Fruit fly (Drosophila melanogaster) whole organism, embryonic: Measurements from ENCODE around the gene CG31100.
A peak's percentile ranks its signal among the peaks of the same experiment; 100 is the strongest.

Source experiments
- Ada2b ChIP-seq: fragments of 200-800 bp; sonication (Bioruptor generic); IDR thresholded peaks from 2 replicates; pipeline ENCODE4 v1.3.6; 2022; ENCODE audit warnings: missing biosample characterization, missing genetic modification characterization
- Asciz ChIP-seq: fragments of 200-800 bp; sonication (Bioruptor generic); optimal IDR thresholded peaks from 2 replicates; lab custom pipeline; 2017; ENCODE audit warnings: missing biosample characterization, mild to moderate bottlenecking, missing genetic modification characterization, missing genetic modification reagents
- B-H2 ChIP-seq: fragments of 200-800 bp; sonication (Bioruptor generic); optimal IDR thresholded peaks from 2 replicates; lab custom pipeline; 2018; ENCODE audit warnings: missing biosample characterization, mild to moderate bottlenecking, missing genetic modification characterization
- Bgb ChIP-seq: fragments of 200-800 bp; sonication (Bioruptor generic); IDR thresholded peaks from 2 replicates; pipeline ENCODE4 v1.3.6; 2022; ENCODE audit warnings: missing biosample characterization, missing genetic modification characterization; ENCODE audit not compliant: partially characterized antibody
- CG10366 ChIP-seq: fragments of 200-800 bp; sonication (Bioruptor generic); IDR thresholded peaks from 2 replicates; pipeline ENCODE4 v1.3.6; 2022; ENCODE audit warnings: missing biosample characterization, missing genetic modification characterization
- CG10543 ChIP-seq: fragments of 200-800 bp; sonication (Bioruptor generic); optimal IDR thresholded peaks from 3 replicates; lab custom pipeline; 2017; ENCODE audit warnings: missing biosample characterization, mild to moderate bottlenecking, missing genetic modification characterization, moderate library complexity
- CG10959 ChIP-seq: fragments of 200-800 bp; sonication (Bioruptor generic); IDR thresholded peaks from 2 replicates; pipeline ENCODE4 v1.3.6; 2022; ENCODE audit warnings: missing biosample characterization, missing genetic modification characterization
- CG11247 ChIP-seq: fragments of 200-800 bp; sonication (Bioruptor generic); IDR thresholded peaks from 2 replicates; pipeline ENCODE4 v1.3.6; 2022; ENCODE audit warnings: missing biosample characterization, missing genetic modification characterization
- CG11398 ChIP-seq: fragments of 200-800 bp; sonication (Bioruptor generic); optimal IDR thresholded peaks from 2 replicates; lab custom pipeline; 2016; ENCODE audit warnings: missing biosample characterization, missing genetic modification characterization
- CG12071 ChIP-seq: fragments of 200-800 bp; sonication (Bioruptor generic); optimal IDR thresholded peaks from 3 replicates; lab custom pipeline; 2018; ENCODE audit warnings: missing biosample characterization, mild to moderate bottlenecking, missing genetic modification characterization
- CG13424 ChIP-seq: fragments of 200-800 bp; sonication (Bioruptor generic); optimal IDR thresholded peaks from 2 replicates; lab custom pipeline; 2019; ENCODE audit warnings: missing biosample characterization, mild to moderate bottlenecking, missing genetic modification characterization, moderate library complexity
- CG15696 ChIP-seq: fragments of 200-800 bp; sonication (Bioruptor generic); optimal IDR thresholded peaks from 2 replicates; lab custom pipeline; 2019; ENCODE audit warnings: missing biosample characterization, mild to moderate bottlenecking, missing genetic modification characterization, moderate library complexity
- CG16815 ChIP-seq: fragments of 200-800 bp; sonication (Bioruptor generic); optimal IDR thresholded peaks from 3 replicates; lab custom pipeline; 2017; ENCODE audit warnings: missing biosample characterization, mild to moderate bottlenecking, missing genetic modification characterization
- CG17361 ChIP-seq: fragments of 200-800 bp; sonication (Bioruptor generic); IDR thresholded peaks from 3 replicates; pipeline ENCODE4 v1.3.6; 2022; ENCODE audit warnings: missing biosample characterization, missing genetic modification characterization
- CG30431 ChIP-seq: fragments of 200-800 bp; sonication (Bioruptor generic); optimal IDR thresholded peaks from 2 replicates; lab custom pipeline; 2017; ENCODE audit warnings: missing biosample characterization, missing genetic modification characterization
- CG34422 ChIP-seq: fragments of 200-800 bp; sonication (Bioruptor generic); IDR thresholded peaks from 3 replicates; pipeline ENCODE4 v1.3.6; 2022; ENCODE audit warnings: missing biosample characterization, missing genetic modification characterization
- CG3995 ChIP-seq: fragments of 200-800 bp; sonication (Bioruptor generic); optimal IDR thresholded peaks from 3 replicates; lab custom pipeline; 2016; ENCODE audit warnings: missing biosample characterization, missing genetic modification characterization
- CG5245 ChIP-seq: fragments of 200-800 bp; sonication (Bioruptor generic); optimal IDR thresholded peaks from 3 replicates; lab custom pipeline; 2016; ENCODE audit warnings: missing biosample characterization, missing genetic modification characterization
- CG6272 ChIP-seq: fragments of 200-800 bp; sonication (Bioruptor generic); IDR thresholded peaks from 2 replicates; pipeline ENCODE4 v1.3.6; 2022; ENCODE audit warnings: missing biosample characterization, missing genetic modification characterization
- CG7357 ChIP-seq: fragments of 200-800 bp; sonication (Bioruptor generic); IDR thresholded peaks from 3 replicates; pipeline ENCODE4 v1.3.6; 2022; ENCODE audit warnings: missing biosample characterization, missing genetic modification characterization
- CG7556 ChIP-seq: fragments of 200-800 bp; sonication (Bioruptor generic); optimal IDR thresholded peaks from 2 replicates; lab custom pipeline; 2017; ENCODE audit warnings: missing biosample characterization, mild to moderate bottlenecking, missing genetic modification characterization
- D19A ChIP-seq: fragments of 200-800 bp; optimal IDR thresholded peaks from 3 replicates; lab custom pipeline; 2019; ENCODE audit warnings: missing biosample characterization, mild to moderate bottlenecking, missing genetic modification characterization, moderate library complexity
- Dbx ChIP-seq: fragments of 200-800 bp; sonication (Bioruptor generic); IDR thresholded peaks from 3 replicates; pipeline ENCODE4 v1.3.6; 2022; ENCODE audit warnings: missing biosample characterization, missing genetic modification characterization
- E2f1 ChIP-seq: fragments of 200-800 bp; sonication (Bioruptor generic); IDR thresholded peaks from 2 replicates; pipeline ENCODE4 v1.3.6; 2022; ENCODE audit warnings: missing biosample characterization, missing genetic modification characterization
- GATAe ChIP-seq: fragments of 200-800 bp; sonication (Bioruptor generic); conservative IDR thresholded peaks from 2 replicates; pipeline ENCODE4 v1.3.6; 2022; ENCODE audit warnings: missing biosample characterization, missing genetic modification characterization
- Gsc ChIP-seq: fragments of 200-800 bp; sonication (Bioruptor generic); IDR thresholded peaks from 2 replicates; pipeline ENCODE4 v1.3.6; 2022; ENCODE audit warnings: missing biosample characterization, missing genetic modification characterization
- HLH4C ChIP-seq: fragments of 200-800 bp; sonication (Bioruptor generic); IDR thresholded peaks from 3 replicates; pipeline ENCODE4 v1.3.6; 2022; ENCODE audit warnings: missing biosample characterization, missing genetic modification characterization; ENCODE audit not compliant: partially characterized antibody
- Hsf ChIP-seq: fragments of 200-800 bp; sonication (Bioruptor generic); optimal IDR thresholded peaks from 3 replicates; lab custom pipeline; 2016; ENCODE audit warnings: missing biosample characterization, missing genetic modification characterization
- Mad ChIP-seq: fragments of 200-800 bp; sonication (Bioruptor generic); optimal IDR thresholded peaks from 2 replicates; lab custom pipeline; 2016; ENCODE audit warnings: missing biosample characterization, missing genetic modification characterization
- NK7.1 ChIP-seq: fragments of 200-800 bp; sonication (Bioruptor generic); optimal IDR thresholded peaks from 3 replicates; lab custom pipeline; 2016; ENCODE audit warnings: missing biosample characterization, missing genetic modification characterization
- Pdp1 ChIP-seq, 2 experiments: fragments of 200-800 bp; sonication (Bioruptor generic); optimal IDR thresholded peaks; 3 replicates each; lab custom pipeline; 2016; ENCODE audit warnings: missing biosample characterization in 2 of 2, missing genetic modification characterization in 2 of 2, mild to moderate bottlenecking in 1 of 2, moderate library complexity in 1 of 2
- Ssrp ChIP-seq: fragments of 200-800 bp; sonication (Bioruptor generic); optimal IDR thresholded peaks from 2 replicates; lab custom pipeline; 2018; ENCODE audit warnings: missing biosample characterization, mild to moderate bottlenecking, missing genetic modification characterization, moderate library complexity
- Tbp ChIP-seq: fragments of >200 bp; optimal IDR thresholded peaks from 2 replicates; lab custom pipeline; 2018; ENCODE audit warnings: missing biosample characterization, missing genetic modification characterization
- amos ChIP-seq: fragments of 200-800 bp; sonication (Bioruptor generic); IDR thresholded peaks from 2 replicates; pipeline ENCODE4 v1.3.6; 2022; ENCODE audit warnings: missing biosample characterization, missing genetic modification characterization; ENCODE audit not compliant: partially characterized antibody
- az2 ChIP-seq: fragments of 200-800 bp; sonication (Bioruptor generic); optimal IDR thresholded peaks from 3 replicates; lab custom pipeline; 2016; ENCODE audit warnings: missing biosample characterization, missing genetic modification characterization
- crp ChIP-seq, 2 experiments: fragments of 200-800 bp; sonication (Bioruptor generic); optimal IDR thresholded peaks; 2 replicates in 1 of 2; 3 replicates in 1 of 2; lab custom pipeline; 2017; ENCODE audit warnings: missing biosample characterization in 2 of 2, missing genetic modification characterization in 2 of 2, mild to moderate bottlenecking in 1 of 2, moderate library complexity in 1 of 2
- emc ChIP-seq: fragments of 200-800 bp; sonication (Bioruptor generic); optimal IDR thresholded peaks from 2 replicates; lab custom pipeline; 2016; ENCODE audit warnings: missing biosample characterization, missing genetic modification characterization
- fd102C ChIP-seq: fragments of 200-800 bp; sonication (Bioruptor generic); optimal IDR thresholded peaks from 2 replicates; lab custom pipeline; 2018; ENCODE audit warnings: missing biosample characterization, mild to moderate bottlenecking, missing genetic modification characterization, moderate library complexity
- fd96Cb ChIP-seq: fragments of 200-800 bp; sonication (Bioruptor generic); optimal IDR thresholded peaks from 2 replicates; lab custom pipeline; 2018; ENCODE audit warnings: missing biosample characterization, mild to moderate bottlenecking, missing genetic modification characterization, moderate library complexity
- ind ChIP-seq: fragments of 200-800 bp; sonication (Bioruptor generic); optimal IDR thresholded peaks from 3 replicates; lab custom pipeline; 2016; ENCODE audit warnings: missing biosample characterization, missing genetic modification characterization
- klu ChIP-seq: fragments of 200-800 bp; sonication (Bioruptor generic); IDR thresholded peaks from 2 replicates; pipeline ENCODE4 v1.3.6; 2022; ENCODE audit warnings: missing biosample characterization, missing genetic modification characterization
- kni ChIP-seq: fragments of 200-800 bp; sonication (Bioruptor generic); optimal IDR thresholded peaks from 3 replicates; lab custom pipeline; 2017; ENCODE audit warnings: mild to moderate bottlenecking, missing biosample characterization, missing genetic modification reagents, missing genetic modification characterization
- lola ChIP-seq, 3 experiments: fragments of >200 bp in 2 of 3; fragments of 200-800 bp in 1 of 3; sonication (Bioruptor generic) in 1 of 3; optimal IDR thresholded peaks; 2 replicates each; lab custom pipeline; 2017 to 2019; ENCODE audit warnings: missing biosample characterization in 3 of 3, missing genetic modification characterization in 3 of 3, mild to moderate bottlenecking in 1 of 3, moderate library complexity in 1 of 3
- p53 ChIP-seq: fragments of 200-800 bp; sonication (Bioruptor generic); optimal IDR thresholded peaks from 2 replicates; lab custom pipeline; 2016; ENCODE audit warnings: missing biosample characterization, missing genetic modification characterization
- pum ChIP-seq: fragments of 200-800 bp; sonication (Bioruptor generic); optimal IDR thresholded peaks from 2 replicates; lab custom pipeline; 2016; ENCODE audit warnings: missing biosample characterization, missing genetic modification characterization
- row ChIP-seq: fragments of 200-800 bp; sonication (Bioruptor generic); IDR thresholded peaks from 3 replicates; pipeline ENCODE4 v1.3.6; 2022; ENCODE audit warnings: missing biosample characterization, missing genetic modification characterization
- run ChIP-seq: fragments of 200-800 bp; sonication (Bioruptor generic); optimal IDR thresholded peaks from 3 replicates; lab custom pipeline; 2018; ENCODE audit warnings: missing biosample characterization, mild to moderate bottlenecking, missing genetic modification characterization
- wek ChIP-seq: fragments of 200-800 bp; sonication (Bioruptor generic); optimal IDR thresholded peaks from 3 replicates; lab custom pipeline; 2018; ENCODE audit warnings: missing biosample characterization, mild to moderate bottlenecking, missing genetic modification characterization, moderate library complexity
- zfh2 ChIP-seq: fragments of 200-800 bp; sonication (Bioruptor generic); optimal IDR thresholded peaks from 2 replicates; lab custom pipeline; 2016; ENCODE audit warnings: missing biosample characterization, missing genetic modification characterization

Gene CG31100

DNA sequence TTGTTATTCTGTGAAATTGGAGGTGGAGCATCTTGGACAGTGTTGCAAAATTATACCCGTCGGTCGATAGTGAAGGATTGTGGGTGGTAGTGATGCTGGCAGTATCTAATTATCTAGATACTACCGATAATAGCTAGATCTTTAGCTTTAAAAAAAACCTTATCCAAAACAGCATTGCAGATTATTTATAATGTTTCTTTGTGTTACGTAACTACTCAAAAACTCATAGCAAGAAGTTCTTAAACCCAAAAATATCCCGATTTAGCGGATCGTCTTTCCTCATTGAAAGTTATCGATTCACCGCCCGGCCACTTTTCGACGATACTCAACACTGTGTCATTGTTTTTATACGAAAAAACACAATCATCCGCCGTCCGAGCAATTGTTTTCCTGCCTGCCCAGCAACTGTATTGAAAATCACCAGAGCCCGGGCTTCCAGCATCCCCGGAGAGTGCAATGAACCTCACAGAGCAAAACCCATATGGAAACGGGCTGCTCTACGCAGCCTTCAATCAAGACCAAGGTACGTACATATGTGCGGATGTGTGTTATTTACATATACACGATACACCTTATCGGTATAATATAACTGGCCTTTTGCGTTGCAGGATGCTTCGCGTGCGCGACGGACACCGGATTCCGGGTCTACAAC lies 10.4 kb downstream of the CG31100 start, which contains the start of gene CG11975 (continued):
- no peak for TF ChIP-seq B-H2 (GFP tag; lab: Kevin White, UChicago)
- TF ChIP-seq lola (GFP tag; optimal IDR thresholded peaks at IDR 0.05; lab: Kevin White, UChicago), result peak in 1 of 3 experiments; percentile 56
- TF ChIP-seq CG3995 (GFP tag; lab: Kevin White, UChicago), result peak; percentile 64
- TF ChIP-seq CG11398 (GFP tag; lab: Kevin White, UChicago), result peak; percentile 60
- TF ChIP-seq CG16815 (GFP tag; lab: Kevin White, UChicago), result peak; percentile 29
- peak; percentile 68 for TF ChIP-seq HLH4C (GFP tag; lab: Robert Waterston, UW)
- peak; percentile 56 for TF ChIP-seq CG5245 (GFP tag; lab: Kevin White, UChicago)
- peak; percentile 64 for TF ChIP-seq amos (GFP tag; lab: Robert Waterston, UW)
- TF ChIP-seq CG15696 (tag; lab: Kevin White, UChicago), result peak; percentile 62
- TF ChIP-seq fd102C (GFP tag; lab: Kevin White, UChicago), result no peak
- TF ChIP-seq klu (GFP tag; lab: Robert Waterston, UW), result peak; percentile 96
- 0 out of 2 replicates have a peak, but pooled peaks have one; percentile 54 for TF ChIP-seq GATAe (GFP tag; lab: Robert Waterston, UW)
- TF ChIP-seq Dbx (GFP tag; lab: Robert Waterston, UW), result peak; percentile 81; the same call in 2 of the 3 replicates
- TF ChIP-seq run (tag; lab: Kevin White, UChicago), result no peak
- peak; percentile 41 for TF ChIP-seq Ssrp (tag; lab: Kevin White, UChicago)
- no peak; the same call in 1 of the 2 replicates for TF ChIP-seq CG10366 (GFP tag; lab: Robert Waterston, UW)
- peak; percentile 30 for TF ChIP-seq CG30431 (GFP tag; lab: Kevin White, UChicago)
- TF ChIP-seq Gsc (GFP tag; lab: Robert Waterston, UW), result no peak
- TF ChIP-seq Tbp (GFP tag; lab: Kevin White, UChicago), result no peak
- peak in 1 of 2 experiments; percentile 35 for TF ChIP-seq crp (GFP tag; optimal IDR thresholded peaks at IDR 0.05; lab: Kevin White, UChicago)
- TF ChIP-seq wek (GFP tag; lab: Kevin White, UChicago), result no peak
- peak; percentile 90 for TF ChIP-seq zfh2 (GFP tag; lab: Kevin White, UChicago)
- peak; percentile 53 for TF ChIP-seq fd96Cb (tag; lab: Kevin White, UChicago)
- peak; percentile 62 for TF ChIP-seq CG7556 (GFP tag; lab: Kevin White, UChicago)
- TF ChIP-seq row, result peak; percentile 87
- TF ChIP-seq CG11247, result peak; percentile 55; the same call in 1 of the 2 replicates
- 0 out of 2 replicates have a peak, but pooled peaks have one; percentile 39 for TF ChIP-seq E2f1 (GFP tag; lab: Robert Waterston, UW)
- peak; percentile 66 for TF ChIP-seq Bgb (GFP tag; lab: Robert Waterston, UW)
- peak; percentile 54; the same call in 1 of the 2 replicates for TF ChIP-seq Ada2b (GFP tag; lab: Robert Waterston, UW)
- peak; percentile 47 for TF ChIP-seq CG10543 (GFP tag; lab: Kevin White, UChicago)
- no peak for TF ChIP-seq CG7357 (GFP tag; lab: Robert Waterston, UW)
- TF ChIP-seq kni (GFP tag; lab: Kevin White, UChicago), result peak; percentile 48
- TF ChIP-seq CG34422, result peak; percentile 69; the same call in 1 of the 3 replicates
- peak; percentile 83 to 96 for TF ChIP-seq Pdp1 (GFP tag; optimal IDR thresholded peaks at IDR 0.05; lab: Kevin White, UChicago)
- peak; percentile 69 for TF ChIP-seq CG13424 (tag; lab: Kevin White, UChicago)
- peak; percentile 81 for TF ChIP-seq pum (GFP tag; lab: Kevin White, UChicago)
- TF ChIP-seq Asciz (GFP tag; lab: Kevin White, UChicago), result no peak
- peak; percentile 31 for TF ChIP-seq p53 (GFP tag; lab: Kevin White, UChicago)
- peak; percentile 73 for TF ChIP-seq az2 (GFP tag; lab: Kevin White, UChicago)
- no peak for TF ChIP-seq D19A
- peak; percentile 54 for TF ChIP-seq CG6272
- TF ChIP-seq CG10959, result 0 out of 2 replicates have a peak, but pooled peaks have one; percentile 21
- TF ChIP-seq Hsf (GFP tag; lab: Kevin White, UChicago), result peak; percentile 83
- TF ChIP-seq NK7.1 (GFP tag; lab: Kevin White, UChicago), result peak; percentile 64
- TF ChIP-seq CG17361 (GFP tag; lab: Robert Waterston, UW), result peak; percentile 80
- TF ChIP-seq ind (GFP tag; lab: Kevin White, UChicago), result peak; percentile 82
- peak; percentile 36 for TF ChIP-seq emc (GFP tag; lab: Kevin White, UChicago)
- TF ChIP-seq Mad (GFP tag; lab: Kevin White, UChicago), result peak; percentile 70
- TF ChIP-seq CG12071 (GFP tag; lab: Kevin White, UChicago), result no peak
